Worm (Caenorhabditis elegans): ENCODE measurements around the gene C36B7.5.

DNA sequence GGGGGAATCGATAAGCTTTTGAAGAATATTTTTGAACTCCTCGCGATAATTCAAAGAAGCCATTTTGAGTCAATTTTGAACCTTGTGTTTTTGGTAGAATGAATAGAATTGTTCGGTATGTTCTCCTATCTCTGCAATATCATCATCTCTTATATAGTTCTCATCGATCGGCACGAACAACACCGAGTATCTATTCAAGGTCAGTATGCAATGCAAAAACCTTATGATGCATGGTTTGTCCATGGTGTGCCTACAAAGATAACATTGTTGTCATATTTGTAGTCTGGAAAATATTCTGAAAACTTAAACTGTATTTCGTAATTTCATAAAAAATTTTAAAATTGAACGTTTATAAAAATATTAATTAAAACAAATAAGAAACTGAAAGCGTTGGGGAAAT, 47.3 kb upstream of the C36B7.5 start, which contains the start of gene alh-10:
- no peak for TF ChIP-seq ceh-2 (tag; optimal IDR thresholded peaks at IDR 0.05)
- no peak for TF ChIP-seq mec-3 (tag; optimal IDR thresholded peaks at IDR 0.05; ENCODE audit: borderline replicate concordance)
- TF ChIP-seq ceh-24 (tag; optimal IDR thresholded peaks at IDR 0.05): no peak
